Worm (Caenorhabditis elegans) whole organism, early embryonic: ENCODE measurements around the gene sri-71.

Source experiments
- F13C5.2 ChIP-seq: sonication (generic microtip); optimal IDR thresholded peaks from 2 replicates; lab custom pipeline; 2017; ENCODE audit warnings: mild to moderate bottlenecking, missing genetic modification characterization, inconsistent platforms, missing compliant biosample characterization
- ama-1 ChIP-seq: fragments of 150-350 bp; optimal IDR thresholded peaks from 2 replicates; lab custom pipeline; 2014
- ceh-13 ChIP-seq: fragments of 200-800 bp; sonication (Bioruptor generic); optimal IDR thresholded peaks from 2 replicates; lab custom pipeline; 2018; ENCODE audit warnings: mild to moderate bottlenecking, missing genetic modification characterization, missing compliant biosample characterization
- ceh-36 ChIP-seq: sonication (generic microtip); optimal IDR thresholded peaks from 2 replicates; lab custom pipeline; 2016; ENCODE audit warnings: missing genetic modification characterization, inconsistent platforms, missing compliant biosample characterization
- hmg-4 ChIP-seq: fragments of 200-800 bp; sonication (Bioruptor generic); optimal IDR thresholded peaks from 2 replicates; lab custom pipeline; 2018; ENCODE audit warnings: mild to moderate bottlenecking, missing genetic modification characterization, missing compliant biosample characterization
- scrt-1 ChIP-seq: fragments of 200-800 bp; sonication (Bioruptor generic); IDR thresholded peaks from 2 replicates; pipeline ENCODE4 v1.3.6; 2022; ENCODE audit warnings: missing genetic modification characterization, missing compliant biosample characterization
- sea-1 ChIP-seq: fragments of 200-800 bp; sonication (Bioruptor generic); conservative IDR thresholded peaks from 2 replicates; pipeline ENCODE4 v1.3.6; 2022; ENCODE audit warnings: missing genetic modification characterization, missing compliant biosample characterization
- tbx-37 ChIP-seq: fragments of 200-800 bp; sonication (Bioruptor generic); conservative IDR thresholded peaks from 2 replicates; pipeline ENCODE4 v1.3.6; 2022; ENCODE audit warnings: missing genetic modification reagents, missing genetic modification characterization, missing compliant biosample characterization
- tra-4 ChIP-seq: sonication (generic microtip); optimal IDR thresholded peaks from 2 replicates; lab custom pipeline; 2017; ENCODE audit warnings: missing genetic modification characterization, missing compliant biosample characterization

DNA sequence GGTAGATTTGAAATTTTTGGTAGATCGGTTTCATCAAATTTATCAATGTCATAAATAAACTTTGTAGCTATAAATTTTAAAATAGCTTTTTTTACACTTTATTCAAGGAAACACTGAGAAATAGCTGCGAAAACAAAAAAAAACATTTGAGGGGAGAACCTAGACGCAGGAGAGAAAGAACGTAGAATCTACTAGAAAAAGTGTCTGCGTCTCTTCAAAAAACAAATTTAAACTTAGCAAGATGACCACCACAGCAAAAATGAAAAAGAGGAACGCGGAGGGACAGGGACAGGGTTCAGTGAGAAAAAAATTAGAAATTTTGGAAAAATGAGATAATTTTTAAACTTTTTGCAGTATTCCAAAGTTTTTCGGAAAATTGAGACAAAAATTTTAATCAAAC, 21.5 kb downstream of the sri-71 start:
- TF ChIP-seq sea-1 (GFP tag; lab: Robert Waterston, UW) (no peak), ama-1 (lab: Kevin White, UChicago) (no peak), ceh-36 (tag; lab: Kevin White, UChicago) (no peak), F13C5.2 (tag; lab: Kevin White, UChicago) (no peak), tbx-37 (GFP tag; lab: Robert Waterston, UW) (no peak), tra-4 (tag; lab: Kevin White, UChicago) (no peak), scrt-1 (no peak), ceh-13 (GFP tag; lab: Kevin White, UChicago) (no peak), hmg-4 (GFP tag; lab: Kevin White, UChicago) (no peak)
